Worm (Caenorhabditis elegans) whole organism, midembryonic: Measurements from ENCODE around the gene rab-7.

Experiments used
- T22C8.4 ChIP-seq: fragments of 200-800 bp; sonication (Bioruptor generic); IDR thresholded peaks from 2 replicates; pipeline ENCODE4 v1.3.6; 2022; ENCODE audit warnings: missing genetic modification characterization, missing compliant biosample characterization
- cog-1 ChIP-seq: sonication (generic microtip); optimal IDR thresholded peaks from 2 replicates; lab custom pipeline; 2016; ENCODE audit warnings: missing genetic modification characterization, missing compliant biosample characterization
- flt-1 ChIP-seq: fragments of 200-800 bp; sonication (Bioruptor generic); IDR thresholded peaks from 2 replicates; pipeline ENCODE4 v1.3.6; 2022; ENCODE audit warnings: missing genetic modification characterization, missing compliant biosample characterization
- klf-2 ChIP-seq: fragments of 200-800 bp; sonication (Bioruptor generic); conservative IDR thresholded peaks from 2 replicates; pipeline ENCODE4 v1.3.6; 2022; ENCODE audit warnings: missing genetic modification reagents, missing genetic modification characterization, missing compliant biosample characterization
- med-1 ChIP-seq: sonication (generic microtip); optimal IDR thresholded peaks from 2 replicates; lab custom pipeline; 2017; ENCODE audit warnings: missing genetic modification characterization, mild to moderate bottlenecking, missing compliant biosample characterization, antibody characterized with exemption, missing genetic modification reagents; ENCODE audit not compliant: insufficient read depth
- ref-1 ChIP-seq: fragments of 200-800 bp; sonication (Bioruptor generic); conservative IDR thresholded peaks from 2 replicates; pipeline ENCODE4 v1.3.6; 2022; ENCODE audit warnings: missing genetic modification reagents, missing genetic modification characterization, missing compliant biosample characterization
- tab-1 ChIP-seq: fragments of 200-800 bp; sonication (Bioruptor generic); IDR thresholded peaks from 2 replicates; pipeline ENCODE4 v1.3.6; 2022; ENCODE audit warnings: missing genetic modification characterization, missing compliant biosample characterization
- ztf-23 ChIP-seq: fragments of 200-800 bp; sonication (Bioruptor generic); IDR thresholded peaks from 2 replicates; pipeline ENCODE4 v1.3.6; 2022; ENCODE audit warnings: missing genetic modification reagents, missing genetic modification characterization, missing compliant biosample characterization
- ztf-29 ChIP-seq: fragments of 200-800 bp; sonication (Bioruptor generic); IDR thresholded peaks from 2 replicates; pipeline ENCODE4 v1.3.6; 2022; ENCODE audit warnings: missing genetic modification reagents, missing genetic modification characterization, missing compliant biosample characterization

Gene rab-7

DNA sequence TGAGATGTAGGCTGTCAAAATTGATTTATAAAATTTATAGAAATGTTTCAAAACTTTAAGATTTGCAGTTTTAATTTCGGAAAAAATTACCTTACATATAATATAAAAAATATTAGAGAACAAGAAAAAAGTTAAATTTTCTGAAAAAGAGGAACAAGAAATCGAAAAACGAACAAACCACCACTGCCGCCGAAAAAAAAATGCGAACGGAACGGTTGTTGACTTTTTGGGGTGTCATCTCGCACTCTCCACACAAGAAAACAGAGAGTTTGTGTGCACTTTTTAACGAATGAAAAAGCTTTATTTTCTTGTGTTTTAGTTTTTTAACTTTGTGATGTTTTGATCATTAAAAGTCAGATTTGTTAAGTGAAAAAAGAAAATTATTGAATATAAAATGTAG lies 41.5 kb downstream of the rab-7 start:
- TF ChIP-seq cog-1 (tag; lab: Kevin White, UChicago) (no peak), flt-1 (no peak), ref-1 (GFP tag; lab: Robert Waterston, UW) (no peak), ztf-29 (GFP tag; lab: Robert Waterston, UW) (no peak), med-1 (GFP tag; lab: Kevin White, UChicago) (no peak), ztf-23 (no peak), tab-1 (GFP tag; lab: Robert Waterston, UW) (no peak), klf-2 (GFP tag; lab: Robert Waterston, UW) (no peak), T22C8.4 (GFP tag; lab: Robert Waterston, UW) (no peak)

DNA sequence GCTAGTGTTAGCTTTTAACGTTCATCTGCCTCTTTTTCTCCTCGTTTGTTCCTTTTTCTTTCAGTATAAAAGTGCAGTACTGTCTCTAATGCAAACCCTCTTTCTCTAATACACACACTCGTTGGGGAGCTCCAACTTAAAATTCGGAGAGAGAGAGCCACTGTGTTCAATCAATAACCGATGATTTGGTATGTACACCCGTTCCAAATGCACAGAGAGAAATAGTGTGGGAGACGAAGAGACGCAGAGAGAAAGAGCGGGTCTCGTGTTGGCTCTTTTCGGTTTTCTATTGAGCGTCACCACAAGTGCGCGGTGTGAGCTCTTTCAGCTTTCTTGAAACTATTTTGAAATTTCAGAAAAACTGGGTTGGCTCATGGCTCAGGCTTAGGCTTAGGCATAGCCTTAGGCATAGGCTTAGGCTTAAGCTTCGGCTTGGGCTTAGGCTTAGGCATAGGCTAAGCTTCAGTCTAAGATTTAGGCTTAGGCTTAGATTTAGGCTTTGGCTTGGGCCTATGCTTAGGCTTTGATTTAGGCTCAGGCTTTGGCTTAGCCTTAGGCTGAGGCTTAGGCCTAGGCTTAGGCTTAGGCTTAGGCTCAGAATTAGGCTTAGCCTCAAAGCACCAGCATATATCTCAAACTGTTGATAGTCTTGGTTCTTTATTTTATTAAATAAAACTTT lies 43.0 kb downstream of the rab-7 start:
- no peak for TF ChIP-seq ztf-23
- no peak for TF ChIP-seq med-1 (GFP tag; lab: Kevin White, UChicago)
- TF ChIP-seq ztf-29 (GFP tag; lab: Robert Waterston, UW): peak; percentile 65; the same call in 1 of the 2 replicates
- TF ChIP-seq T22C8.4 (GFP tag; lab: Robert Waterston, UW): no peak
- TF ChIP-seq ref-1 (GFP tag; lab: Robert Waterston, UW): 0 out of 2 replicates have a peak, but pooled peaks have one; percentile 12
- no peak for TF ChIP-seq flt-1
- TF ChIP-seq cog-1 (tag; lab: Kevin White, UChicago): no peak

DNA sequence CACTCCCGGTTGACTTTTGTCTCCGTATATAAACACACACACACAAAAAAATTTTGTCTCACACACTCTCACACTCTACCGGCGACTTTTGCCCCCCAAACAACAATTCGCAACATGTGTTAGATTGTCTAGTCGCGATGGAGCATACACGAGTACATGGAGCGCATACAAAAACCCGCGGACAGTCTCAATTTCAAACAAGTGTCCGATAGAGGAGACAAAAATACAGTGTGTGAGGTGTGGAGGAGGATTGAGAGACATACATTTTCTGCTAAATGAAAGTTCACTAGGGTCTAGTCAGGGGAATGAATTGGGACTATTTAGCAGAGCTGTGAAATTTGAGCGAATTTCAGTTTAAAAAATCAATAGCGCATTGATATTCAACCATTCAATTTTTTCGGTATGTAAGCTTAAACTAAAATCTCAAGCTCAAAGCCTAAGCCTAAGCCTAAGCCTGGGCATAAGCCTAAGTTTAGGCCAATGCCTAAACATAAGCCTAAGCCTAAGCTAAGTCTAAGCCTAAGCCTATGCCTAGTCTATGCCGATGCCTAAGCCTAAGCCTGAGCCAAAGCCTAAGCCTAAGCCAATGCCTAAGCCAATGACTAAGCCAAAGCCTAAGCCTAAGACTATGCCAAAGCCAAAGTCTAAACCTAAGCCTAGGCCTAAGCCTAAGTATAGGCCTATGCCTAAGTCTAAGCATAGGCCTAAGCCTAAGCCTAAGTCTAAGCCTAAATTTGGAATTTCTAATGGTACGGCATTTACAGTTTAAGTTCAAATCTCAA lies 43.8 kb downstream of the rab-7 start:
- TF ChIP-seq cog-1 (tag; lab: Kevin White, UChicago): no peak
- TF ChIP-seq ztf-29 (GFP tag; lab: Robert Waterston, UW): no peak
- TF ChIP-seq T22C8.4 (GFP tag; lab: Robert Waterston, UW): no peak
- TF ChIP-seq ref-1 (GFP tag; lab: Robert Waterston, UW): no peak
- no peak for TF ChIP-seq ztf-23
- no peak for TF ChIP-seq flt-1
- TF ChIP-seq klf-2 (GFP tag; lab: Robert Waterston, UW): no peak
- TF ChIP-seq tab-1 (GFP tag; lab: Robert Waterston, UW): no peak
- TF ChIP-seq med-1 (GFP tag; lab: Kevin White, UChicago): no peak

DNA sequence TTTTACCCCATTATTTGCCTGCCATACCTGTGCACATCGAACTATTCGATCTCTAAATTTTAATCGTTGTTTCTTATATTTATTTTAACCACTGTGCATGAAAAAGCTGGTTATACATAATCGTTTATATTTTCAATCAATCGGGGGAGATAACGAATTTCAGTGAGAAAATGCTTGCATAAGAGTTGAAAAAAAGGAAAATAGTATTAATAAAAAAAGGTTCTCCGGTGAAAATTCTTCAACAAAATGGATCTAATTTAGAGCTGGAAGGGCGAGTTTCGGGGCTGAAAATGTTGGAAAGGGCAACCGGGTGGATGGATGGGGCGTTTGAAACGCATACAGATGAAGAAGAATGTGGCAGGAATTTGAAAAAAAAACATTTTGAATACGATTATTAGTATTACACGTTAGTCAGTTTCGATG lies 49.2 kb downstream of the rab-7 start:
- TF ChIP-seq T22C8.4 (GFP tag; lab: Robert Waterston, UW) (no peak), ztf-29 (GFP tag; lab: Robert Waterston, UW) (no peak), ztf-23 (no peak)

DNA sequence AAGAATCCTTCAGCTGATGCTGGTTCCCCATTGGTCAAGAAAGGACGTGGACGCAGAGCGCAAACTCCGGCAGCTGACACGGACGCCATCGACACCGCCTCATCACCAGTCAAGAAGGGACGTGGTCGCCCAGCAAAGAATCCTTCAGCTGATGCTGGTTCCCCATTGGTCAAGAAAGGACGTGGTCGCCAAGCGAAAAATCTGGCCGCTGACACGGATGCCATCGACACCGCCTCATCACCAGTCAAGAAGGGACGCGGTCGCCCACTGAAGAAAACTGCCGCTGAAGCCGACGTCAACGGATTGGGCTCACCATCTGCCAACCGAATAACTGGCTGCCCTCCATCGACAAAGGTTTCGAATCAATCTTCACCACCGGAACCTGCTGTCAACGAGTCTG lies 49.8 kb downstream of the rab-7 start:
- TF ChIP-seq T22C8.4 (GFP tag; lab: Robert Waterston, UW) (no peak), tab-1 (GFP tag; lab: Robert Waterston, UW) (no peak), med-1 (GFP tag; lab: Kevin White, UChicago) (no peak), ztf-29 (GFP tag; lab: Robert Waterston, UW) (no peak), klf-2 (GFP tag; lab: Robert Waterston, UW) (no peak), ref-1 (GFP tag; lab: Robert Waterston, UW) (no peak), ztf-23 (no peak), cog-1 (tag; lab: Kevin White, UChicago) (no peak), flt-1 (no peak)

DNA sequence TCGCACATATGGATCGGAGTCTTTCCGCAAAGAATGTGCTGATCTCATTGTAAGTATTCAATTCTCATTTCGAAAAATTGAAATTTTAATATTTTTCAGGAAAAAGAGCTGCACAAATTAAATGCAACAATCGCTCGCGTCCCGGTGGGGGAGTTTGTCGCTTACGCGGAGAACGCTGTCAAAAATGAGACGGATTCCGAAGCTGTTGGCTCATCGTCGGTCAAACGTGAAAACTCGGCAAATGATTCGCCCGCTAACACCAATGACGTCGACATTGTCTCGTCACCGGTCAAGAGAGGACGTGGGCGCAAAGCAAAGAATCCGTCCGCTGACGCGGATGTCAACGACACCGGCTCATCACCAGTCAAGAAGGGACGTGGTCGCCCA lies 50.2 kb downstream of the rab-7 start:
- TF ChIP-seq ref-1 (GFP tag; lab: Robert Waterston, UW): no peak
- no peak for TF ChIP-seq med-1 (GFP tag; lab: Kevin White, UChicago)
- no peak for TF ChIP-seq ztf-29 (GFP tag; lab: Robert Waterston, UW)
- no peak for TF ChIP-seq flt-1
- no peak for TF ChIP-seq klf-2 (GFP tag; lab: Robert Waterston, UW)
- TF ChIP-seq T22C8.4 (GFP tag; lab: Robert Waterston, UW): no peak
- TF ChIP-seq tab-1 (GFP tag; lab: Robert Waterston, UW): no peak
- no peak for TF ChIP-seq cog-1 (tag; lab: Kevin White, UChicago)
- TF ChIP-seq ztf-23: no peak

DNA sequence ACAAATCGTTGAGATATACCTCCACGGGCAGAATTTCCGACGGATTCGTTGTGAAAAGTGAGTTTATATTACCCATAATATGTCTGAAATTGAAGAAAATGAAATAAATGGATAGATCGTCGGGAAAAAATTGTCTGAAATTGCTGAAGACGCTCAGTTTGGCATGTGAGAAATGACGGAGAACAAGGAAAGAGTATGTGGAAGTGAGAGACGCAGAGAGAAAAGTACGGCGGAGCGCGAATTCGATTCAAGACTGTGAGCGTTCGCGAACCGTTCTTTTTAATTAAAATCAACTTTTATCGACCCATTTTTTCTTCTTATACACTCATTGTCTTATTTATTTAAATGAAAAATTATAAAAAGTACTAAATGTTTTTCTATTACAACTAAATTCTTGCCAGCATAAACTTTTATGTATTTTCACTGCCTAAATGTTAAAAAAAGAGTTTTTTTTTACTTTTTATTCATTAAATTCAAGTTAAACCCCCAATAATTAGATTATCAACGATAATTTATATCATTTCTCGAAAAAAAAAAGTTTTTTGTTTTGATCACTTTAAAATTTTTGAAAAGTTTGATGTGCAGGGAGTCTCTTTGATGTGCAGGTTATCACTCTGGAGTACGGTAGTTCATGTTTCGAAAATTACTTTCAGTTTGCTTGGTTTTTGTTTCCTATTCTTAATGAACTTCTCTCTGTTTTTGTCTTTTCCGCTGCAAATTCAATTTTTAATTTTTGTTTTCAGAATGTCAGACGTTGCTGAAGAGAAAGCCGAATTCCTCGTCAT lies 50.8 kb downstream of the rab-7 start, which contains the start of the genes vps-15 and hmg-12:
TSS of gene vps-15 (minus strand) at position 83 of the 785 bp plus-strand sequence.
TSS of gene hmg-12 (plus strand) at position 744 of the 785 bp plus-strand sequence.
- TF ChIP-seq T22C8.4 (GFP tag; lab: Robert Waterston, UW) (no peak), ztf-23 (no peak), cog-1 (tag; lab: Kevin White, UChicago) (no peak), flt-1 (no peak), tab-1 (GFP tag; lab: Robert Waterston, UW) (no peak), klf-2 (GFP tag; lab: Robert Waterston, UW) (no peak), ztf-29 (GFP tag; lab: Robert Waterston, UW) (no peak), med-1 (GFP tag; lab: Kevin White, UChicago) (no peak), ref-1 (GFP tag; lab: Robert Waterston, UW) (no peak)
